Worm (Caenorhabditis elegans): ENCODE measurements around the gene trmt-10C.2.

ce11 chrIII:6381584-6382391 is 35.7 kb downstream of the trmt-10C.2 start, which contains the start of gene znf-622:
- no peak for TF ChIP-seq ceh-16 (tag; optimal IDR thresholded peaks at IDR 0.05)
- TF ChIP-seq lin-39 (tag; optimal IDR thresholded peaks at IDR 0.05) = no peak
- no peak for TF ChIP-seq fkh-10 (GFP tag; optimal IDR thresholded peaks at IDR 0.05)
- no peak for TF ChIP-seq nhr-77 (tag; optimal IDR thresholded peaks at IDR 0.05)
- TF ChIP-seq nhr-12 (tag; optimal IDR thresholded peaks at IDR 0.05) = no peak
- TF ChIP-seq nhr-28 (tag; optimal IDR thresholded peaks at IDR 0.05) = no peak
- TF ChIP-seq egl-27 (tag; optimal IDR thresholded peaks at IDR 0.05) = no peak
- TF ChIP-seq nhr-11 (tag; optimal IDR thresholded peaks at IDR 0.05) = no peak
- TF ChIP-seq nhr-76 (tag; optimal IDR thresholded peaks at IDR 0.05) = no peak
- no peak for TF ChIP-seq snpc-4 (tag; optimal IDR thresholded peaks at IDR 0.05)
- TF ChIP-seq ama-1 (optimal IDR thresholded peaks at IDR 0.05) = no peak
- no peak for TF ChIP-seq zag-1 (tag; optimal IDR thresholded peaks at IDR 0.05)
- no peak for TF ChIP-seq unc-62 (GFP tag; optimal IDR thresholded peaks at IDR 0.05)
